Fruit fly (Drosophila melanogaster): ENCODE measurements around the gene CG13639.

- no peak for TF ChIP-seq CG8301 (tag; optimal IDR thresholded peaks at IDR 0.05)
- no peak for TF ChIP-seq CG32121 (GFP tag; IDR thresholded peaks at IDR 0.05)
- TF ChIP-seq fd96Ca (GFP tag; IDR thresholded peaks at IDR 0.05) = no peak
These were observed 465 bp downstream of the CG13639 start, which contains the start of gene ppk22 for dm6 chr3R:24859701-24860100.
